Fruit fly (Drosophila melanogaster) whole organism, embryonic: ENCODE results near the gene CG13028.

ENCODE experiments used
- B-H2 ChIP-seq: fragments of 200-800 bp; sonication (Bioruptor generic); optimal IDR thresholded peaks from 2 replicates; lab custom pipeline; 2018; ENCODE audit warnings: missing biosample characterization, mild to moderate bottlenecking, missing genetic modification characterization
- BtbVII ChIP-seq: fragments of 200-800 bp; sonication (Bioruptor generic); optimal IDR thresholded peaks from 3 replicates; lab custom pipeline; 2017; ENCODE audit warnings: missing biosample characterization, mild to moderate bottlenecking, missing genetic modification characterization
- CG10462 ChIP-seq: fragments of 200-800 bp; sonication (Bioruptor generic); optimal IDR thresholded peaks from 2 replicates; lab custom pipeline; 2016; ENCODE audit warnings: missing biosample characterization, missing genetic modification characterization
- CG11247 ChIP-seq: fragments of 200-800 bp; sonication (Bioruptor generic); IDR thresholded peaks from 2 replicates; pipeline ENCODE4 v1.3.6; 2022; ENCODE audit warnings: missing biosample characterization, missing genetic modification characterization
- CG12744 ChIP-seq: fragments of 200-800 bp; sonication (Bioruptor generic); optimal IDR thresholded peaks from 2 replicates; lab custom pipeline; 2016; ENCODE audit warnings: missing biosample characterization, missing genetic modification characterization
- CG15073 ChIP-seq: fragments of 200-800 bp; sonication (Bioruptor generic); optimal IDR thresholded peaks from 2 replicates; lab custom pipeline; 2016; ENCODE audit warnings: missing biosample characterization, missing genetic modification characterization
- CG1603 ChIP-seq: fragments of 200-800 bp; sonication (Bioruptor generic); optimal IDR thresholded peaks from 2 replicates; lab custom pipeline; 2019; ENCODE audit warnings: missing biosample characterization, mild to moderate bottlenecking, missing genetic modification characterization, moderate library complexity
- CG17361 ChIP-seq: fragments of 200-800 bp; sonication (Bioruptor generic); IDR thresholded peaks from 3 replicates; pipeline ENCODE4 v1.3.6; 2022; ENCODE audit warnings: missing biosample characterization, missing genetic modification characterization
- CG17912 ChIP-seq: fragments of 200-800 bp; sonication (Bioruptor generic); optimal IDR thresholded peaks from 2 replicates; lab custom pipeline; 2018; ENCODE audit warnings: missing biosample characterization, mild to moderate bottlenecking, missing genetic modification characterization
- CG2120 ChIP-seq: fragments of 200-800 bp; sonication (Bioruptor generic); optimal IDR thresholded peaks from 3 replicates; lab custom pipeline; 2016; ENCODE audit warnings: missing biosample characterization, missing genetic modification characterization
- CG3065 ChIP-seq: fragments of 200-800 bp; sonication (Bioruptor generic); optimal IDR thresholded peaks from 2 replicates; lab custom pipeline; 2016; ENCODE audit warnings: missing biosample characterization, missing genetic modification characterization
- CG32767 ChIP-seq: fragments of 200-800 bp; sonication (Bioruptor generic); IDR thresholded peaks from 2 replicates; pipeline ENCODE4 v1.3.6; 2022; ENCODE audit warnings: missing biosample characterization, missing genetic modification characterization
- CG3407 ChIP-seq: fragments of 200-800 bp; sonication (Bioruptor generic); optimal IDR thresholded peaks from 2 replicates; lab custom pipeline; 2018; ENCODE audit warnings: missing biosample characterization, mild to moderate bottlenecking, missing genetic modification characterization
- CG4404 ChIP-seq: fragments of 200-800 bp; sonication (Bioruptor generic); IDR thresholded peaks from 2 replicates; pipeline ENCODE4 v1.3.6; 2022; ENCODE audit warnings: missing biosample characterization, missing genetic modification characterization
- CG6654 ChIP-seq: fragments of 200-800 bp; sonication (Bioruptor generic); optimal IDR thresholded peaks from 2 replicates; lab custom pipeline; 2017; ENCODE audit warnings: missing biosample characterization, mild to moderate bottlenecking, missing genetic modification characterization
- CG6689 ChIP-seq: fragments of 200-800 bp; sonication (Bioruptor generic); IDR thresholded peaks from 2 replicates; pipeline ENCODE4 v1.3.6; 2022; ENCODE audit warnings: missing biosample characterization, missing genetic modification characterization
- CG6813 ChIP-seq: fragments of 200-800 bp; sonication (Bioruptor generic); optimal IDR thresholded peaks from 2 replicates; lab custom pipeline; 2017; ENCODE audit warnings: missing biosample characterization, missing genetic modification characterization, mild to moderate bottlenecking, moderate library complexity, missing genetic modification reagents
- CG9215 ChIP-seq: fragments of 200-800 bp; sonication (Bioruptor generic); IDR thresholded peaks from 2 replicates; pipeline ENCODE4 v1.3.6; 2022; ENCODE audit warnings: missing biosample characterization, missing genetic modification characterization
- CG9932 ChIP-seq: fragments of 200-800 bp; sonication (Bioruptor generic); IDR thresholded peaks from 2 replicates; pipeline ENCODE4 v1.3.6; 2022; ENCODE audit warnings: missing biosample characterization, missing genetic modification characterization
- Fer3 ChIP-seq: fragments of 200-800 bp; sonication (Bioruptor generic); optimal IDR thresholded peaks from 2 replicates; lab custom pipeline; 2018; ENCODE audit warnings: missing biosample characterization, mild to moderate bottlenecking, missing genetic modification characterization, moderate library complexity
- HHEX ChIP-seq: fragments of 200-800 bp; sonication (Bioruptor generic); optimal IDR thresholded peaks from 3 replicates; lab custom pipeline; 2017; ENCODE audit warnings: missing biosample characterization, mild to moderate bottlenecking, missing genetic modification characterization, missing genetic modification reagents
- HLH4C ChIP-seq: fragments of 200-800 bp; sonication (Bioruptor generic); IDR thresholded peaks from 3 replicates; pipeline ENCODE4 v1.3.6; 2022; ENCODE audit warnings: missing biosample characterization, missing genetic modification characterization; ENCODE audit not compliant: partially characterized antibody
- HmgZ ChIP-seq: fragments of 200-800 bp; sonication (Bioruptor generic); optimal IDR thresholded peaks from 2 replicates; lab custom pipeline; 2018; ENCODE audit warnings: missing biosample characterization, mild to moderate bottlenecking, missing genetic modification characterization
- Hr3 ChIP-seq: fragments of 200-800 bp; sonication (Bioruptor generic); optimal IDR thresholded peaks from 3 replicates; lab custom pipeline; 2016; ENCODE audit warnings: missing biosample characterization, missing genetic modification characterization
- MBD-R2 ChIP-seq: fragments of 200-800 bp; sonication (Bioruptor generic); IDR thresholded peaks from 2 replicates; pipeline ENCODE4 v1.3.6; 2022; ENCODE audit warnings: missing biosample characterization, missing genetic modification characterization
- Mad ChIP-seq: fragments of 200-800 bp; sonication (Bioruptor generic); optimal IDR thresholded peaks from 2 replicates; lab custom pipeline; 2016; ENCODE audit warnings: missing biosample characterization, missing genetic modification characterization
- PHDP ChIP-seq: fragments of 200-800 bp; sonication (Bioruptor generic); optimal IDR thresholded peaks from 3 replicates; lab custom pipeline; 2018; ENCODE audit warnings: missing biosample characterization, mild to moderate bottlenecking, missing genetic modification characterization, moderate library complexity
- Poxn ChIP-seq: fragments of 200-800 bp; sonication (Bioruptor generic); IDR thresholded peaks from 2 replicates; pipeline ENCODE4 v1.3.6; 2022; ENCODE audit warnings: missing biosample characterization, missing genetic modification characterization
- Rfx ChIP-seq: fragments of 200-800 bp; sonication (Bioruptor generic); IDR thresholded peaks from 2 replicates; pipeline ENCODE4 v1.3.6; 2022; ENCODE audit warnings: missing biosample characterization, missing genetic modification characterization
- Sry-β ChIP-seq: fragments of 200-800 bp; sonication (Bioruptor generic); optimal IDR thresholded peaks from 2 replicates; lab custom pipeline; 2018; ENCODE audit warnings: missing biosample characterization, mild to moderate bottlenecking, missing genetic modification characterization, moderate library complexity
- Ssrp ChIP-seq: fragments of 200-800 bp; sonication (Bioruptor generic); optimal IDR thresholded peaks from 2 replicates; lab custom pipeline; 2018; ENCODE audit warnings: missing biosample characterization, mild to moderate bottlenecking, missing genetic modification characterization, moderate library complexity
- al ChIP-seq: fragments of 200-800 bp; sonication (Bioruptor generic); IDR thresholded peaks from 2 replicates; pipeline ENCODE4 v1.3.6; 2022; ENCODE audit warnings: missing biosample characterization, missing genetic modification characterization
- cas ChIP-seq: fragments of 200-800 bp; sonication (Bioruptor generic); IDR thresholded peaks from 2 replicates; pipeline ENCODE4 v1.3.6; 2022; ENCODE audit warnings: missing biosample characterization, missing genetic modification characterization
- dati ChIP-seq: fragments of 200-800 bp; sonication (Bioruptor generic); IDR thresholded peaks from 2 replicates; pipeline ENCODE4 v1.3.6; 2022; ENCODE audit warnings: missing biosample characterization, missing genetic modification characterization
- ems ChIP-seq: fragments of 200-800 bp; sonication (Bioruptor generic); optimal IDR thresholded peaks from 3 replicates; lab custom pipeline; 2016; ENCODE audit warnings: missing biosample characterization, missing genetic modification characterization
- ewg ChIP-seq: fragments of 200-800 bp; sonication (Bioruptor generic); optimal IDR thresholded peaks from 3 replicates; lab custom pipeline; 2017; ENCODE audit warnings: mild to moderate bottlenecking, missing biosample characterization, missing genetic modification reagents, missing genetic modification characterization
- h ChIP-seq: fragments of >200 bp; optimal IDR thresholded peaks from 2 replicates; lab custom pipeline; 2017
- klu ChIP-seq: fragments of 200-800 bp; sonication (Bioruptor generic); IDR thresholded peaks from 2 replicates; pipeline ENCODE4 v1.3.6; 2022; ENCODE audit warnings: missing biosample characterization, missing genetic modification characterization
- knrl ChIP-seq: fragments of 200-800 bp; sonication (Bioruptor generic); IDR thresholded peaks from 3 replicates; pipeline ENCODE4 v1.3.6; 2022; ENCODE audit warnings: missing biosample characterization, missing genetic modification characterization; ENCODE audit not compliant: partially characterized antibody
- mam ChIP-seq: fragments of 200-800 bp; sonication (Bioruptor generic); optimal IDR thresholded peaks from 3 replicates; lab custom pipeline; 2016; ENCODE audit warnings: missing biosample characterization, missing genetic modification characterization
- nerfin-1 ChIP-seq: fragments of 200-800 bp; sonication (Bioruptor generic); optimal IDR thresholded peaks from 3 replicates; lab custom pipeline; 2019; ENCODE audit warnings: missing biosample characterization, mild to moderate bottlenecking, missing genetic modification characterization, moderate library complexity
- otp ChIP-seq: fragments of 200-800 bp; sonication (Bioruptor generic); IDR thresholded peaks from 3 replicates; pipeline ENCODE4, ENCODE4 v1.3.6; 2022; ENCODE audit warnings: missing biosample characterization, missing genetic modification characterization
- prd ChIP-seq, 3 experiments: fragments of >200 bp in 2 of 3; fragments of 200-800 bp in 1 of 3; sonication (Bioruptor generic) in 1 of 3; optimal IDR thresholded peaks in 2 of 3; IDR thresholded peaks in 1 of 3; 2 replicates in 2 of 3; 3 replicates in 1 of 3; pipeline versions ENCODE4 v1.3.6 to Lab custom; 2017 to 2022; ENCODE audit warnings: missing biosample characterization in 1 of 3, missing genetic modification characterization in 1 of 3
- schlank ChIP-seq: fragments of 200-800 bp; sonication (Bioruptor generic); optimal IDR thresholded peaks from 2 replicates; lab custom pipeline; 2018; ENCODE audit warnings: missing biosample characterization, mild to moderate bottlenecking, missing genetic modification characterization
- sob ChIP-seq: fragments of 200-800 bp; sonication (Bioruptor generic); IDR thresholded peaks from 2 replicates; pipeline ENCODE4 v1.3.6; 2022; ENCODE audit warnings: missing biosample characterization, missing genetic modification characterization
- stwl ChIP-seq: fragments of 200-800 bp; sonication (Bioruptor generic); optimal IDR thresholded peaks from 3 replicates; lab custom pipeline; 2018; ENCODE audit warnings: missing biosample characterization, mild to moderate bottlenecking, missing genetic modification characterization, moderate library complexity
- tgo ChIP-seq: fragments of 200-800 bp; sonication (Bioruptor generic); IDR thresholded peaks from 3 replicates; pipeline ENCODE4 v1.3.6; 2022; ENCODE audit warnings: missing biosample characterization, missing genetic modification characterization
- ttk ChIP-seq: fragments of 200-800 bp; sonication (Bioruptor generic); IDR thresholded peaks from 2 replicates; pipeline ENCODE4 v2.1.2; 2022; ENCODE audit warnings: missing biosample characterization, missing genetic modification characterization
- wdn ChIP-seq: fragments of 200-800 bp; sonication (Bioruptor generic); IDR thresholded peaks from 2 replicates; pipeline ENCODE4 v1.3.6; 2022; ENCODE audit warnings: missing biosample characterization, missing genetic modification characterization
- zfh2 ChIP-seq: fragments of 200-800 bp; sonication (Bioruptor generic); optimal IDR thresholded peaks from 2 replicates; lab custom pipeline; 2016; ENCODE audit warnings: missing biosample characterization, missing genetic modification characterization

CG13028 gene

DNA sequence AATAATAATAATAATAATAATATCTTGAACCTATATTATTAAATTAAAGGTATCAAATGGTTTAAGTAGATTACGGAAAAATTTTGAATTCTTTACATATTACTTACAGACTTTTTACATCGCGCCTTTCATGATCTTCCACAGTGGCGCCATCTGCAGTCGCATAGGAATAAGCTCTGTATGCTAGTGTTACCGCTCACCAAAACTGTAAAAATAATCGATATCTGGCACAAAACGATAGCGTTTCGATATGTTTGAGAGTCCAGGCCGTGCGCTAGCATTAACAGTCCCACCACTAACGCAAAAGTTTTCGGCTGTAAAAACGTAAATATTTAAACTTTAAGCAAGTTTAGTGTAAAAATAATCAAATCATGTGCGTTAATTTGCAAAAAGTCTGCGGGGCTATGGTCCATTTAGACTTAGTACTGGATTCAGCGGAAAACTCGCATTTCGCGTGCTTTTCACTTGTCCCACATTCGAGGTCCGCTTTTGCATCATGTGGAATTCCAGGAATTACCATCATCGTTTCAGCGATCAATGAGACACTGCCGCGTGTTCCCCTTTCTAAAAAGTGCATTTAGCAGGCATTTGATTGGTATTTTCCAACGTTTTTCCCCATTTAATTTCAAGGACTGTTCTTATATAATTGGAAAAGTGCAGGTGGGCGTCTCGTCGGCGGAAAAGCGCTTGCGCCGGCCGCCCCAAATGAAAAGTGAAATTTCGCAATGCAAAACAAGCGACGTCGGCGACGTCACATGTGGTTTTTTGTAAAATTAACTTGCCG, 32.4 kb downstream of the CG13028 start (continued):
- TF ChIP-seq CG3407 (GFP tag; lab: Kevin White, UChicago) (no peak), MBD-R2 (GFP tag; lab: Robert Waterston, UW) (peak; percentile 44; the same call in 1 of the 2 replicates), ttk (GFP tag; lab: Robert Waterston, UW) (no peak), HLH4C (peak; percentile 79), CG6813 (GFP tag; lab: Kevin White, UChicago) (no peak), HHEX (no peak), schlank (no peak), CG17912 (GFP tag; lab: Kevin White, UChicago) (peak; percentile 25), Poxn (GFP tag; lab: Robert Waterston, UW) (no peak), BtbVII (no peak), CG11247 (GFP tag; lab: Robert Waterston, UW) (no peak), ems (GFP tag; lab: Kevin White, UChicago) (no peak), al (GFP tag; lab: Robert Waterston, UW) (no peak), prd (optimal IDR thresholded peaks at IDR 0.05; lab: Kevin White, UChicago) (no peak), prd (GFP tag; IDR thresholded peaks at IDR 0.05; lab: Robert Waterston, UW) (no peak), Sry-β (GFP tag; lab: Kevin White, UChicago) (no peak), klu (GFP tag; lab: Robert Waterston, UW) (no peak), knrl (GFP tag; lab: Robert Waterston, UW) (peak; percentile 88), stwl (tag; lab: Kevin White, UChicago) (peak; percentile 93), Mad (GFP tag; lab: Kevin White, UChicago) (peak; percentile 35), CG17361 (GFP tag; lab: Robert Waterston, UW) (no peak), sob (GFP tag; lab: Robert Waterston, UW) (peak; percentile 50), h (lab: Kevin White, UChicago) (no peak), CG32767 (GFP tag; lab: Robert Waterston, UW) (0 out of 2 replicates have a peak, but pooled peaks have one; percentile 19), Rfx (GFP tag; lab: Robert Waterston, UW) (peak; percentile 46; the same call in 1 of the 2 replicates), CG2120 (GFP tag; lab: Kevin White, UChicago) (peak; percentile 39), tgo (GFP tag; lab: Robert Waterston, UW) (no peak), mam (GFP tag; lab: Kevin White, UChicago) (peak; percentile 33), CG10462 (GFP tag; lab: Kevin White, UChicago) (no peak), CG9215 (GFP tag; lab: Robert Waterston, UW) (no peak), Fer3 (tag; lab: Kevin White, UChicago) (no peak), HmgZ (peak; percentile 69), CG6654 (GFP tag; lab: Kevin White, UChicago) (no peak), nerfin-1 (tag; lab: Kevin White, UChicago) (peak; percentile 9), Hr3 (GFP tag; lab: Kevin White, UChicago) (peak; percentile 6), CG9932 (GFP tag; lab: Robert Waterston, UW) (peak; percentile 57), CG12744 (no peak), Ssrp (no peak), otp (no peak), wdn (GFP tag; lab: Robert Waterston, UW) (no peak), B-H2 (GFP tag; lab: Kevin White, UChicago) (peak; percentile 33), dati (GFP tag; lab: Robert Waterston, UW) (no peak), CG1603 (tag; lab: Kevin White, UChicago) (peak; percentile 74), PHDP (tag; lab: Kevin White, UChicago) (peak; percentile 18), CG4404 (GFP tag; lab: Robert Waterston, UW) (no peak), cas (GFP tag; lab: Robert Waterston, UW) (no peak), ewg (GFP tag; lab: Kevin White, UChicago) (peak; percentile 51), zfh2 (no peak), CG3065 (GFP tag; lab: Kevin White, UChicago) (no peak), CG15073 (GFP tag; lab: Kevin White, UChicago) (no peak), CG6689 (GFP tag; lab: Robert Waterston, UW) (no peak)
